Worm (Caenorhabditis elegans): ENCODE data around the gene D1044.7.

The D1044.7 gene

DNA sequence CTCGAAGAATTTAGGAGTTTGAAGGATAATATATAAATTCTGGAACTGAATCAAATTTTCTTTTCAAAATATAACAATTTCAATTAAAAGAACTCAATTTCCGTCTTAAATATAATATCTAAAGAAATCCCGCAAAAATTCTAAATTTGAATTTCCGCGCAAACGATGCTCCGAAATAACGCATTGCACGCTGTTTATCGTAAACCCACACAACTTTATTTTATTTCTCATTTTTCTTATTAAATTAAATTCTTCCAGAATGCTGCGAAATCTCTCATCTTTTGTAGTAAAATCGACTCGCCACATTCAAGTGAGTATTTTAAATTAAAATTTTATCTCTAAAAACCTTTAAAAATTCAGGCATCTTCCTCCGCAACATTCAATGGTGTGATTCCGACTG, 9.6 kb downstream of the D1044.7 start, which contains the start of gene R02F2.9 (continued):
- TF ChIP-seq blmp-1 (tag; optimal IDR thresholded peaks at IDR 0.05; ENCODE audit: insufficient read depth) (no peak), nhr-237 (tag; optimal IDR thresholded peaks at IDR 0.05) (no peak), Y55F3AM.14 (GFP tag; optimal IDR thresholded peaks at IDR 0.05) (no peak), peb-1 (tag; optimal IDR thresholded peaks at IDR 0.05) (no peak), nhr-11 (tag; optimal IDR thresholded peaks at IDR 0.05) (no peak), mab-5 (tag; optimal IDR thresholded peaks at IDR 0.05) (no peak), dmd-4 (tag; optimal IDR thresholded peaks at IDR 0.05) (no peak), ztf-4 (tag; optimal IDR thresholded peaks at IDR 0.05) (no peak), fos-1 (tag; optimal IDR thresholded peaks at IDR 0.05) (peak; percentile 4), nhr-129 (tag; optimal IDR thresholded peaks at IDR 0.05) (no peak), C34F6.9 (tag; optimal IDR thresholded peaks at IDR 0.05) (peak; percentile 70), mdl-1 (tag; optimal IDR thresholded peaks at IDR 0.05) (no peak)

DNA sequence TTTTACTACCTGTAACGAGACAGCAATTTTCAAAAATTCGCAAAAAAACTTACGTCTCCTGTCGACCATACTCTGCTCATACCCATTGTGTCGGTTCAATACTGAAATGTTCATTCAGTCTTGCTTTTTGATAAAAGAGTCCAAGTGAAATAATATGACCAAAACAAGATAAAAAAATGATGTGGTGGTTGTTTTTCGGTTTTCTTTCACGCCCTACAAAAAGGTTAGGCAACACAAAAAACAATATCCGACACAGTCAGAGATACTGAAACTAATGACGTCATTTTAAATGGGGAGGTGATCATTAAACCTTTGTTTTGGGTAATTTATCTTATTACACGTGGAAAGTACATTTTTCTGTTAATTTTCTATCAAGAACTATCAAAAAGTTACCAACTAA, 13.4 kb downstream of the D1044.7 start, which contains the start of gene R02F2.8:
R02F2.8 (minus strand) TSS at position 101 of the 400 bp plus-strand sequence.
- TF ChIP-seq aly-2 (tag; optimal IDR thresholded peaks at IDR 0.05): no peak
- TF ChIP-seq ceh-82 (tag; optimal IDR thresholded peaks at IDR 0.05): no peak
- TF ChIP-seq nhr-6 (tag; optimal IDR thresholded peaks at IDR 0.05): no peak
- TF ChIP-seq ztf-11 (tag; optimal IDR thresholded peaks at IDR 0.05): no peak
- no peak for TF ChIP-seq R02D3.7 (tag; optimal IDR thresholded peaks at IDR 0.05)
- TF ChIP-seq crh-2 (tag; optimal IDR thresholded peaks at IDR 0.05): no peak
- no peak for TF ChIP-seq elt-3 (tag; optimal IDR thresholded peaks at IDR 0.05)

DNA sequence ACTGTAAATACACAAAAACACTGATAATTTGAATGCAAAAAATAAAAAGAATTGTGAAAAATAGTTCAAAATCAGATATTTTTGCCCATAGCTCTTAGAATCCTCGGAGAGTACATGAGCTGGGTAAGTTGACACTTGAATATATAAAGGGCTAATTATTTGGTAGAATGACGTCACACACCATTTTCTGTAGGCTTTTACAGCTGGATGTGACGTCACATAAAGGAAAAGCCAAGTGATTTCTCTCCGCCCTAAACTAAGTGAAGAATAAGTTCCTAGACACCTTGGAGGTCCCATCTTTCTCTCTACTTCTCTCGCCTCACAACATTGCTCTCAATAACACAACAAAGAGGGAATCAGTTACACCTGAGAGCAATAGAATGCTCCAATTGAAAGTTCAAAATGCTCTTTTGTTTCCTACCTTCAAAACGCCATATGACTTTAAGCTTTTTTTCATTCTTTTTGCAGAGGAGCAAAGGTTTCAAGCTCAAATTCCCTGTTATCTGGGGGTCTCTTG, 21.4 kb downstream of the D1044.7 start, which contains the start of gene osg-1:
osg-1 (plus strand) TSS at position 467 of the 517 bp plus-strand sequence.
- TF ChIP-seq peb-1 (tag; optimal IDR thresholded peaks at IDR 0.05): no peak
- no peak for TF ChIP-seq lin-13 (GFP tag; optimal IDR thresholded peaks at IDR 0.05)
- TF ChIP-seq lin-39 (tag; optimal IDR thresholded peaks at IDR 0.05): no peak
- TF ChIP-seq sma-3 (GFP tag; optimal IDR thresholded peaks at IDR 0.05): no peak
- no peak for TF ChIP-seq sem-4 (tag; optimal IDR thresholded peaks at IDR 0.05)
- no peak for TF ChIP-seq ceh-16 (tag; optimal IDR thresholded peaks at IDR 0.05)
- TF ChIP-seq snpc-4 (tag; optimal IDR thresholded peaks at IDR 0.05): no peak
- TF ChIP-seq mdl-1 (tag; optimal IDR thresholded peaks at IDR 0.05): no peak
- TF ChIP-seq lsy-2 (tag; optimal IDR thresholded peaks at IDR 0.05): no peak
- no peak for TF ChIP-seq nhr-11 (tag; optimal IDR thresholded peaks at IDR 0.05)
- TF ChIP-seq nhr-12 (tag; optimal IDR thresholded peaks at IDR 0.05): no peak
- no peak for TF ChIP-seq C34F6.9 (tag; optimal IDR thresholded peaks at IDR 0.05)
- no peak for TF ChIP-seq zag-1 (tag; optimal IDR thresholded peaks at IDR 0.05)
- TF ChIP-seq egl-27 (tag; optimal IDR thresholded peaks at IDR 0.05): no peak
- TF ChIP-seq crh-2 (tag; optimal IDR thresholded peaks at IDR 0.05): no peak
- TF ChIP-seq lin-11 (tag; optimal IDR thresholded peaks at IDR 0.05): no peak
- TF ChIP-seq blmp-1 (tag; optimal IDR thresholded peaks at IDR 0.05; ENCODE audit: insufficient read depth): no peak
- TF ChIP-seq unc-55 (GFP tag; optimal IDR thresholded peaks at IDR 0.05): no peak

DNA sequence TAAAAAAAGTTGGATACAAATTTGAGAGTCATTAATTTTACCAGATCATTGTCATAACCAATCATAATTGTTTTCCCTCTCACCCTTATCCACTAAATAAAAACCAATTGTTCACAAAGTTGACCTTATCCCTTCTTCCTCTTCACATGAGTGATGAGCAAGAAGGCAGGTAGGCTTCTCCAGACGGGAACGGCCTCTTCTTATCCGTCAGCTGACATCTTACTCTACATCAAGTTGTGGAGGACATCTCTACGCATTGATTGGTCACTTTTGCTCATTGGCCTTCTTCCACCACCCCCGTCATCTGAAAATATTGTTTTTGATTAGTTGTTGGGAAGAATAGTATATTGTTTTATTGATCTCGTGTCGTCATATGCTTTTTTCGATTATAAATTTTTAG, 22.2 kb downstream of the D1044.7 start:
- TF ChIP-seq mdl-1 (tag; optimal IDR thresholded peaks at IDR 0.05) (no peak), C34F6.9 (tag; optimal IDR thresholded peaks at IDR 0.05) (no peak), ztf-1 (GFP tag; conservative IDR thresholded peaks at IDR 0.05) (no peak), sma-3 (GFP tag; optimal IDR thresholded peaks at IDR 0.05) (no peak), mab-5 (tag; optimal IDR thresholded peaks at IDR 0.05) (no peak), snpc-4 (tag; optimal IDR thresholded peaks at IDR 0.05) (no peak), Y55F3AM.14 (GFP tag; optimal IDR thresholded peaks at IDR 0.05) (no peak), ztf-4 (tag; optimal IDR thresholded peaks at IDR 0.05) (no peak), mbf-1 (tag; optimal IDR thresholded peaks at IDR 0.05) (no peak)

DNA sequence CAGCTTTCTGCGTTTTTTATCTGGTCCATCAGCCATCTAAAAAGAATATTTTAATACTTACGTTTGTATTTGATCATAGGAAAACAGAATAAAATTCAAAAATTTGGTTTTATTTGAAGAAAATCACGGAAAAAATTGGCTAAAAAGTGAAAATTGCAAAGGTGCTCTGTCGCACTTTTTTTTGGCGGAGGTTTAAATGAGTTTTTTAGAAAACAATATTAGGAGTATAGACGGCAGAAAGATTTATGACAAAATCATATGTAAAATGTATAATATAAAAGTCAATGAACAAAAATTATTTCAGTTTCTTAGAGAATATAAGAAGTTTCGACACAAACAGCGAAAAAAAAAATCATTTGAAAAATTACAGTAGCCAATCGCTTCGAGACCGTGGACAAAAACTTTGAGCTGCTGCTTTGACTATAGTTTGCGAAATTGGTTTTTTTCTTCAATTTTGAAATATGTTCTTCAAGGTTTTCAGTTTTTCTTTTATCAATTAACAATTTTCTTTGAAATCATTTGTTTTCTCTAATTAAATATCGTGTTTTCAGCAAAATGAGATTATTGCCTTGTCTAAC, 24.7 kb downstream of the D1044.7 start, which contains the start of the genes R02F2.7 and R02F2.4:
R02F2.7 (minus strand) TSS at position 36 of the 578 bp plus-strand sequence.
R02F2.4 (plus strand) TSS at position 552 of the 578 bp plus-strand sequence.
- TF ChIP-seq lsy-2 (tag; optimal IDR thresholded peaks at IDR 0.05) (peak in 1 of 2 experiments; percentile 34), unc-62 (GFP tag; optimal IDR thresholded peaks at IDR 0.05) (no peak), unc-55 (GFP tag; optimal IDR thresholded peaks at IDR 0.05) (peak; percentile 49), nhr-25 (tag; optimal IDR thresholded peaks at IDR 0.05) (no peak), gmeb-1 (tag; optimal IDR thresholded peaks at IDR 0.05) (peak; percentile 87), lin-13 (GFP tag; optimal IDR thresholded peaks at IDR 0.05) (no peak), C34F6.9 (tag; optimal IDR thresholded peaks at IDR 0.05) (peak; percentile 25)
